Fruit fly (Drosophila melanogaster) S2 (cell line): Measurements from ENCODE around the gene CtsL4.

Experiments used
- CG8478 ChIP-seq: fragments of >200 bp; optimal IDR thresholded peaks from 2 replicates; lab custom pipeline; 2018
- CTCF ChIP-seq, 2 experiments: fragments of >200 bp; optimal IDR thresholded peaks; 2 replicates each; lab custom pipeline; 2018

The CtsL4 gene

dm6 chr2L:10339841-10340240 lies 16.6 kb downstream of the CtsL4 start:
- TF ChIP-seq CG8478 (lab: Kevin White, UChicago) = no peak
- TF ChIP-seq CTCF (optimal IDR thresholded peaks at IDR 0.05; lab: Kevin White, UChicago) = no peak

- TF ChIP-seq CTCF (optimal IDR thresholded peaks at IDR 0.05; lab: Kevin White, UChicago) (peak in 1 of 2 experiments; percentile 15), CG8478 (lab: Kevin White, UChicago) (no peak)
Observed at dm6 chr2L:10339212-10339721, 17.1 kb downstream of the CtsL4 start, which contains the start of gene SamDC. Gene SamDC, plus strand, starts transcription at chr2L:10339457.

- no peak for TF ChIP-seq CG8478 (lab: Kevin White, UChicago)
- TF ChIP-seq CTCF (optimal IDR thresholded peaks at IDR 0.05; lab: Kevin White, UChicago) = no peak
Observed at dm6 chr2L:10334854-10335277, 21.5 kb downstream of the CtsL4 start.

- TF ChIP-seq CG8478 (lab: Kevin White, UChicago) = no peak
- no peak for TF ChIP-seq CTCF (optimal IDR thresholded peaks at IDR 0.05; lab: Kevin White, UChicago)
Observed at dm6 chr2L:10334213-10334612, 22.2 kb downstream of the CtsL4 start.

dm6 chr2L:10333091-10333991 lies 23.1 kb downstream of the CtsL4 start, which contains the start of gene GATAd:
Gene GATAd, plus strand, starts transcription at chr2L:10333734.
- TF ChIP-seq CTCF (optimal IDR thresholded peaks at IDR 0.05; lab: Kevin White, UChicago) (peak in 1 of 2 experiments; percentile 1), CG8478 (lab: Kevin White, UChicago) (no peak)

dm6 chr2L:10331066-10331847 lies 25.1 kb downstream of the CtsL4 start, which contains the start of the genes Schip1 and Cox10:
Gene Schip1, minus strand, starts transcription at chr2L:10331116.
Gene Cox10, plus strand, starts transcription at chr2L:10331471.
- TF ChIP-seq CG8478 (lab: Kevin White, UChicago) (no peak), CTCF (optimal IDR thresholded peaks at IDR 0.05; lab: Kevin White, UChicago) (no peak)

- TF ChIP-seq CTCF (optimal IDR thresholded peaks at IDR 0.05; lab: Kevin White, UChicago) = no peak
- TF ChIP-seq CG8478 (lab: Kevin White, UChicago) = no peak
Observed at dm6 chr2L:10327790-10328189, 28.6 kb downstream of the CtsL4 start, which contains the start of gene RnrL. Gene RnrL, minus strand, starts transcription at chr2L:10327943.

- TF ChIP-seq CTCF (optimal IDR thresholded peaks at IDR 0.05; lab: Kevin White, UChicago) (no peak), CG8478 (lab: Kevin White, UChicago) (no peak)
Observed at dm6 chr2L:10322773-10323487, 33.5 kb downstream of the CtsL4 start, which contains the start of gene CG5381. Gene CG5381, minus strand, starts transcription at chr2L:10323102.

dm6 chr2L:10322176-10322575 lies 34.2 kb downstream of the CtsL4 start, which contains the start of gene CG4995:
Gene CG4995, plus strand, starts transcription at chr2L:10322476.
- TF ChIP-seq CG8478 (lab: Kevin White, UChicago) (no peak), CTCF (optimal IDR thresholded peaks at IDR 0.05; lab: Kevin White, UChicago) (no peak)

dm6 chr2L:10321612-10322011 lies 34.8 kb downstream of the CtsL4 start:
- TF ChIP-seq CTCF (optimal IDR thresholded peaks at IDR 0.05; lab: Kevin White, UChicago) = no peak
- no peak for TF ChIP-seq CG8478 (lab: Kevin White, UChicago)

- TF ChIP-seq CG8478 (lab: Kevin White, UChicago) (no peak), CTCF (optimal IDR thresholded peaks at IDR 0.05; lab: Kevin White, UChicago) (no peak)
Observed at dm6 chr2L:10321036-10321583, 35.3 kb downstream of the CtsL4 start.

- TF ChIP-seq CG8478 (lab: Kevin White, UChicago) (no peak), CTCF (optimal IDR thresholded peaks at IDR 0.05; lab: Kevin White, UChicago) (no peak)
Observed at dm6 chr2L:10320174-10320775, 36.1 kb downstream of the CtsL4 start.

- no peak for TF ChIP-seq CTCF (optimal IDR thresholded peaks at IDR 0.05; lab: Kevin White, UChicago)
Observed at dm6 chr2L:10315888-10316287, 40.5 kb downstream of the CtsL4 start.
